Fruit fly (Drosophila melanogaster): Measurements from ENCODE around the gene Crk.

dm6 chr4:205671-206252 lies 4.3 kb upstream of the Crk start, which contains the start of gene CG31998:
- peak; percentile 66 for TF ChIP-seq bab1 (GFP tag; optimal IDR thresholded peaks at IDR 0.05)
- TF ChIP-seq CG11617 (GFP tag; optimal IDR thresholded peaks at IDR 0.05) = no peak
- TF ChIP-seq CG7045 (GFP tag; optimal IDR thresholded peaks at IDR 0.05) = no peak
- no peak for TF ChIP-seq kay (GFP tag; ENCODE audit: borderline replicate concordance)
- TF ChIP-seq cnc (optimal IDR thresholded peaks at IDR 0.05) = no peak
- no peak for TF ChIP-seq Clk (GFP tag; optimal IDR thresholded peaks at IDR 0.05)
- no peak for TF ChIP-seq CG12768 (GFP tag; optimal IDR thresholded peaks at IDR 0.05)
- TF ChIP-seq toe (GFP tag; optimal IDR thresholded peaks at IDR 0.05) = no peak
- TF ChIP-seq Hr96 (GFP tag; optimal IDR thresholded peaks at IDR 0.05) = no peak
- no peak for TF ChIP-seq Crg-1 (GFP tag; optimal IDR thresholded peaks at IDR 0.05)
- no peak for TF ChIP-seq Mnt (GFP tag; optimal IDR thresholded peaks at IDR 0.05)
